Worm (Caenorhabditis elegans): ENCODE results near the gene C28A5.1.

Gene C28A5.1

DNA sequence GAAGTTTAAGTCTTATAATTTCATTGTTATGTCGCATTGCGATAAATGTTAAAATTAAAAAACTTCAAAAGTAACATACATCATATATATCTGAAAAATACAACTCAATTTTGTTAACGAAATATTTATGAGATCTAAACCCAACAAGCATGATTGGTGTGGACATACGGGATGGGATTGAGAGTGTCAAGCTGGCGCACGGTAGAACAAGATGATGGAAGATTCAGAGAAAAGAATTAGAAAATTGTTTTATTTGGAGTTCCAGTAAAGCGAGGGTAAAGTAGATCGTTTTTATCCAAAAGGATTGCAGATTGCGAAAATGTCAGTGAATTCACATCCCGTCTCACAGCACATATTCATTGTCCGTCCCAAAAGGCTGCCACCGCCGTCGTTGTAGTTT lies 42.7 kb upstream of the C28A5.1 start (continued):
- TF ChIP-seq lsl-1 (GFP tag; optimal IDR thresholded peaks at IDR 0.05) (peak; percentile 28), F22D6.2 (tag; optimal IDR thresholded peaks at IDR 0.05) (no peak), ztf-22 (GFP tag; optimal IDR thresholded peaks at IDR 0.05) (no peak), hmg-20 (GFP tag; IDR thresholded peaks at IDR 0.05) (no peak), madf-8 (GFP tag; conservative IDR thresholded peaks at IDR 0.05) (no peak), ceh-100 (GFP tag; IDR thresholded peaks at IDR 0.05) (peak; percentile 45; the same call in 1 of the 2 replicates), rec-8 (tag; optimal IDR thresholded peaks at IDR 0.05) (peak in 1 of 2 experiments; percentile 19), B0336.3 (GFP tag; IDR thresholded peaks at IDR 0.05) (peak; percentile 92; the same call in 1 of the 2 replicates), let-607 (tag; optimal IDR thresholded peaks at IDR 0.05) (no peak), let-526 (GFP tag; IDR thresholded peaks at IDR 0.05) (no peak), bed-2 (GFP tag; IDR thresholded peaks at IDR 0.05) (no peak), akir-1 (GFP tag; optimal IDR thresholded peaks at IDR 0.05) (no peak), ets-4 (GFP tag; optimal IDR thresholded peaks at IDR 0.05) (no peak), ceh-58 (GFP tag; IDR thresholded peaks at IDR 0.05) (no peak), C06A6.2 (GFP tag; conservative IDR thresholded peaks at IDR 0.05) (no peak), egrh-3 (GFP tag; IDR thresholded peaks at IDR 0.05) (no peak), hrde-1 (tag; optimal IDR thresholded peaks at IDR 0.05; ENCODE audit: borderline replicate concordance) (peak; percentile 78), F33H1.4 (GFP tag; IDR thresholded peaks at IDR 0.05) (no peak), snpc-3.4 (tag; optimal IDR thresholded peaks at IDR 0.05) (peak; percentile 65), ztf-28 (GFP tag; IDR thresholded peaks at IDR 0.05) (no peak), efl-1 (GFP tag; optimal IDR thresholded peaks at IDR 0.05) (no peak), tbp1 (GFP tag; optimal IDR thresholded peaks at IDR 0.05) (peak; percentile 52), K12H6.12 (tag; optimal IDR thresholded peaks at IDR 0.05) (no peak), F57A8.1 (GFP tag; optimal IDR thresholded peaks at IDR 0.05) (no peak), Y56A3A.18 (GFP tag; IDR thresholded peaks at IDR 0.05) (no peak), F49E8.2 (tag; optimal IDR thresholded peaks at IDR 0.05; ENCODE audit: insufficient read depth) (peak; percentile 53), zim-3 (tag; optimal IDR thresholded peaks at IDR 0.05) (peak; percentile 23), die-1 (tag; optimal IDR thresholded peaks at IDR 0.05) (no peak), F57C9.4 (tag; optimal IDR thresholded peaks at IDR 0.05) (no peak), hlh-26 (GFP tag; conservative IDR thresholded peaks at IDR 0.05) (no peak), lag-1 (GFP tag; IDR thresholded peaks at IDR 0.05) (no peak)

ce11 chrIII:4476313-4476712 lies 42.2 kb upstream of the C28A5.1 start:
- TF ChIP-seq F57A8.1 (GFP tag; optimal IDR thresholded peaks at IDR 0.05): peak; percentile 9
- 0 out of 2 replicates have a peak, but pooled peaks have one; percentile 6 for TF ChIP-seq hmg-1.2 (GFP tag; IDR thresholded peaks at IDR 0.05)
- TF ChIP-seq ceh-40 (GFP tag; IDR thresholded peaks at IDR 0.05): no peak

ce11 chrIII:4475428-4475968 lies 41.4 kb upstream of the C28A5.1 start, which contains the start of gene rps-1:
Gene rps-1 (plus strand): TSS chrIII:4475918.
- TF ChIP-seq bed-2 (GFP tag; IDR thresholded peaks at IDR 0.05) (peak; percentile 68; the same call in 1 of the 2 replicates), lin-40 (tag; optimal IDR thresholded peaks at IDR 0.05) (peak; percentile 98), ztf-6 (GFP tag; IDR thresholded peaks at IDR 0.05) (peak; percentile 92), rpc-1 (optimal IDR thresholded peaks at IDR 0.05) (peak; percentile 38), rpc-1 (tag; optimal IDR thresholded peaks at IDR 0.05) (peak; percentile 6), akir-1 (GFP tag; optimal IDR thresholded peaks at IDR 0.05) (peak; percentile 81), zfh-2 (GFP tag; conservative IDR thresholded peaks at IDR 0.05) (peak; percentile 78; the same call in 1 of the 2 replicates), aptf-2 (GFP tag; conservative IDR thresholded peaks at IDR 0.05) (no peak), hsf-1 (GFP tag; IDR thresholded peaks at IDR 0.05) (peak; percentile 88), mes-4 (tag; optimal IDR thresholded peaks at IDR 0.05) (no peak), tbx-9 (tag; optimal IDR thresholded peaks at IDR 0.05; ENCODE audit: borderline replicate concordance) (no peak), attf-3 (GFP tag; conservative IDR thresholded peaks at IDR 0.05) (peak; percentile 81), B0035.1 (tag; optimal IDR thresholded peaks at IDR 0.05) (peak; percentile 87), ztf-3 (GFP tag; optimal IDR thresholded peaks at IDR 0.05) (peak; percentile 89), ztf-28 (GFP tag; IDR thresholded peaks at IDR 0.05) (peak; percentile 90), F57A8.1 (GFP tag; optimal IDR thresholded peaks at IDR 0.05) (no peak), ceh-40 (GFP tag; IDR thresholded peaks at IDR 0.05) (peak; percentile 43; the same call in 1 of the 2 replicates), ceh-58 (GFP tag; IDR thresholded peaks at IDR 0.05) (no peak), F37B4.10 (GFP tag; IDR thresholded peaks at IDR 0.05) (0 out of 2 replicates have a peak, but pooled peaks have one; percentile 91)
